Worm (Caenorhabditis elegans) whole organism, midembryonic: ENCODE data around the gene R10H10.3.

Source experiments
- T22C8.4 ChIP-seq: fragments of 200-800 bp; sonication (Bioruptor generic); IDR thresholded peaks from 2 replicates; pipeline ENCODE4 v1.3.6; 2022; ENCODE audit warnings: missing genetic modification characterization, missing compliant biosample characterization
- flt-1 ChIP-seq: fragments of 200-800 bp; sonication (Bioruptor generic); IDR thresholded peaks from 2 replicates; pipeline ENCODE4 v1.3.6; 2022; ENCODE audit warnings: missing genetic modification characterization, missing compliant biosample characterization
- ref-1 ChIP-seq: fragments of 200-800 bp; sonication (Bioruptor generic); conservative IDR thresholded peaks from 2 replicates; pipeline ENCODE4 v1.3.6; 2022; ENCODE audit warnings: missing genetic modification reagents, missing genetic modification characterization, missing compliant biosample characterization
- ztf-23 ChIP-seq: fragments of 200-800 bp; sonication (Bioruptor generic); IDR thresholded peaks from 2 replicates; pipeline ENCODE4 v1.3.6; 2022; ENCODE audit warnings: missing genetic modification reagents, missing genetic modification characterization, missing compliant biosample characterization
- ztf-29 ChIP-seq: fragments of 200-800 bp; sonication (Bioruptor generic); IDR thresholded peaks from 2 replicates; pipeline ENCODE4 v1.3.6; 2022; ENCODE audit warnings: missing genetic modification reagents, missing genetic modification characterization, missing compliant biosample characterization

ce11 chrIV:10420440-10420839 lies 32.1 kb downstream of the R10H10.3 start:
- TF ChIP-seq ztf-23 (GFP tag; lab: Robert Waterston, UW) = no peak
- no peak for TF ChIP-seq ref-1 (GFP tag; lab: Robert Waterston, UW)
- no peak for TF ChIP-seq ztf-29
- no peak for TF ChIP-seq T22C8.4 (GFP tag; lab: Robert Waterston, UW)
- no peak for TF ChIP-seq flt-1
